Worm (Caenorhabditis elegans) whole organism, L3 larva: ENCODE measurements around the gene nspb-4.

Experiments used
- R02D3.7 ChIP-seq: fragments of 150-350 bp; optimal IDR thresholded peaks from 2 replicates; lab custom pipeline; 2014; ENCODE audit warnings: missing biosample characterization, missing genetic modification characterization
- ZK546.5 ChIP-seq: sonication (generic microtip); optimal IDR thresholded peaks from 2 replicates; lab custom pipeline; 2017; ENCODE audit warnings: missing biosample characterization, missing genetic modification characterization
- aly-2 ChIP-seq: fragments of 150-350 bp; optimal IDR thresholded peaks from 2 replicates; lab custom pipeline; 2014; ENCODE audit warnings: missing biosample characterization, missing genetic modification characterization
- ceh-16 ChIP-seq: sonication (generic microtip); optimal IDR thresholded peaks from 2 replicates; lab custom pipeline; 2017; ENCODE audit warnings: missing biosample characterization, missing genetic modification characterization
- ceh-28 ChIP-seq: fragments of 150-350 bp; optimal IDR thresholded peaks from 2 replicates; lab custom pipeline; 2014; ENCODE audit warnings: missing biosample characterization, missing genetic modification reagents, missing genetic modification characterization
- ceh-82 ChIP-seq: fragments of 150-350 bp; optimal IDR thresholded peaks from 2 replicates; lab custom pipeline; 2014; ENCODE audit warnings: missing biosample characterization, missing genetic modification characterization
- ceh-9 ChIP-seq: sonication (generic microtip); optimal IDR thresholded peaks from 2 replicates; lab custom pipeline; 2018; ENCODE audit warnings: missing biosample characterization, missing genetic modification characterization
- daf-12 ChIP-seq: fragments of 150-350 bp; optimal IDR thresholded peaks from 2 replicates; lab custom pipeline; 2014; ENCODE audit warnings: missing biosample characterization, missing genetic modification reagents, missing genetic modification characterization
- egl-27 ChIP-seq: sonication (generic microtip); optimal IDR thresholded peaks from 4 replicates; lab custom pipeline; 2017; ENCODE audit warnings: missing biosample characterization, missing genetic modification reagents, missing genetic modification characterization
- egl-5 ChIP-seq: fragments of 150-350 bp; optimal IDR thresholded peaks from 2 replicates; lab custom pipeline; 2017; ENCODE audit warnings: missing biosample characterization, missing genetic modification reagents, missing genetic modification characterization, inconsistent platforms
- elt-1 ChIP-seq: fragments of 150-350 bp; optimal IDR thresholded peaks from 2 replicates; lab custom pipeline; 2014; ENCODE audit warnings: missing biosample characterization, missing genetic modification characterization
- elt-2 ChIP-seq: sonication (generic microtip); optimal IDR thresholded peaks from 2 replicates; lab custom pipeline; 2016; ENCODE audit warnings: missing genetic modification reagents, mild to moderate bottlenecking, missing genetic modification characterization, missing compliant biosample characterization
- elt-3 ChIP-seq, 3 experiments: fragments of 150-350 bp in 1 of 3; sonication (generic microtip) in 2 of 3; optimal IDR thresholded peaks; 2 replicates in 2 of 3; 4 replicates in 1 of 3; lab custom pipeline; 2014 to 2017; ENCODE audit warnings: missing biosample characterization in 3 of 3, missing genetic modification characterization in 3 of 3
- eor-1 ChIP-seq, 2 experiments: fragments of 150-350 bp; optimal IDR thresholded peaks; 2 replicates each; lab custom pipeline; 2014 to 2018; ENCODE audit warnings: missing biosample characterization in 2 of 2, missing genetic modification characterization in 2 of 2
- fkh-10 ChIP-seq: sonication (generic microtip); optimal IDR thresholded peaks from 2 replicates; lab custom pipeline; 2017; ENCODE audit warnings: missing biosample characterization, missing genetic modification reagents, missing genetic modification characterization
- fkh-2 ChIP-seq: fragments of 150-350 bp; optimal IDR thresholded peaks from 2 replicates; lab custom pipeline; 2014; ENCODE audit warnings: missing biosample characterization, missing genetic modification reagents, missing genetic modification characterization
- fos-1 ChIP-seq: fragments of 150-350 bp; optimal IDR thresholded peaks from 2 replicates; lab custom pipeline; 2014; ENCODE audit warnings: missing biosample characterization, missing genetic modification characterization
- jun-1 ChIP-seq: fragments of 150-350 bp; optimal IDR thresholded peaks from 2 replicates; lab custom pipeline; 2014; ENCODE audit warnings: missing biosample characterization, missing genetic modification reagents, missing genetic modification characterization
- lin-15B ChIP-seq: fragments of 150-350 bp; optimal IDR thresholded peaks from 2 replicates; lab custom pipeline; 2014; ENCODE audit warnings: missing biosample characterization, missing genetic modification characterization
- lin-39 ChIP-seq: fragments of 150-350 bp; optimal IDR thresholded peaks from 2 replicates; lab custom pipeline; 2018; ENCODE audit warnings: missing biosample characterization, missing genetic modification reagents, missing genetic modification characterization
- lsy-12 ChIP-seq: sonication (generic microtip); optimal IDR thresholded peaks from 2 replicates; lab custom pipeline; 2016; ENCODE audit warnings: mild to moderate bottlenecking, missing genetic modification characterization, missing compliant biosample characterization
- mdl-1 ChIP-seq: fragments of 150-350 bp; optimal IDR thresholded peaks from 2 replicates; lab custom pipeline; 2014; ENCODE audit warnings: missing biosample characterization, missing genetic modification characterization
- mml-1 ChIP-seq: fragments of 150-350 bp; sonication (generic microtip); optimal IDR thresholded peaks from 3 replicates; lab custom pipeline; 2014; ENCODE audit warnings: missing biosample characterization, missing genetic modification characterization
- nhr-11 ChIP-seq: fragments of 150-350 bp; optimal IDR thresholded peaks from 2 replicates; lab custom pipeline; 2014; ENCODE audit warnings: missing biosample characterization, missing genetic modification characterization
- nhr-12 ChIP-seq: fragments of 150-350 bp; optimal IDR thresholded peaks from 2 replicates; lab custom pipeline; 2014; ENCODE audit warnings: missing biosample characterization, missing genetic modification characterization
- nhr-23 ChIP-seq: fragments of 150-350 bp; optimal IDR thresholded peaks from 2 replicates; lab custom pipeline; 2014; ENCODE audit warnings: missing biosample characterization, missing genetic modification reagents, missing genetic modification characterization
- nhr-28 ChIP-seq: fragments of 150-350 bp; optimal IDR thresholded peaks from 2 replicates; lab custom pipeline; 2014; ENCODE audit warnings: missing biosample characterization, missing genetic modification characterization
- nhr-43 ChIP-seq: sonication (generic microtip); optimal IDR thresholded peaks from 2 replicates; lab custom pipeline; 2016; ENCODE audit warnings: mild to moderate bottlenecking, missing genetic modification characterization, missing compliant biosample characterization; ENCODE audit not compliant: poor library complexity, severe bottlenecking
- nhr-67 ChIP-seq: fragments of 150-350 bp; optimal IDR thresholded peaks from 2 replicates; lab custom pipeline; 2014; ENCODE audit warnings: missing biosample characterization, missing genetic modification characterization
- nhr-76 ChIP-seq: fragments of 150-350 bp; sonication (generic microtip); optimal IDR thresholded peaks from 5 replicates; lab custom pipeline; 2014; ENCODE audit warnings: missing biosample characterization, missing genetic modification characterization
- nhr-77 ChIP-seq: fragments of 150-350 bp; optimal IDR thresholded peaks from 2 replicates; lab custom pipeline; 2014; ENCODE audit warnings: missing biosample characterization, missing genetic modification characterization
- pha-4 ChIP-seq: fragments of 150-350 bp; optimal IDR thresholded peaks from 2 replicates; lab custom pipeline; 2014; ENCODE audit warnings: missing biosample characterization, missing genetic modification reagents, missing genetic modification characterization
- sea-2 ChIP-seq: fragments of 150-350 bp; sonication (generic microtip); optimal IDR thresholded peaks from 4 replicates; lab custom pipeline; 2014; ENCODE audit warnings: missing biosample characterization, missing genetic modification reagents, missing genetic modification characterization
- skn-1 ChIP-seq: fragments of 150-350 bp; optimal IDR thresholded peaks from 2 replicates; lab custom pipeline; 2014; ENCODE audit warnings: missing biosample characterization, missing genetic modification characterization
- tbx-2 ChIP-seq: sonication (generic microtip); optimal IDR thresholded peaks from 2 replicates; lab custom pipeline; 2016; ENCODE audit warnings: mild to moderate bottlenecking, missing genetic modification characterization, missing compliant biosample characterization
- unc-39 ChIP-seq: sonication (generic microtip); optimal IDR thresholded peaks from 4 replicates; lab custom pipeline; 2017; ENCODE audit warnings: missing biosample characterization, missing genetic modification characterization
- unc-62 ChIP-seq: fragments of 150-350 bp; sonication (generic microtip); optimal IDR thresholded peaks from 4 replicates; lab custom pipeline; 2014; ENCODE audit warnings: missing biosample characterization, missing genetic modification reagents, missing genetic modification characterization
- zag-1 ChIP-seq: fragments of 150-350 bp; optimal IDR thresholded peaks from 2 replicates; lab custom pipeline; 2014; ENCODE audit warnings: missing biosample characterization, missing genetic modification characterization
- ztf-11 ChIP-seq: fragments of 150-350 bp; optimal IDR thresholded peaks from 2 replicates; lab custom pipeline; 2014; ENCODE audit warnings: missing biosample characterization, missing genetic modification characterization
- ztf-4 ChIP-seq: fragments of 150-350 bp; optimal IDR thresholded peaks from 2 replicates; lab custom pipeline; 2014; ENCODE audit warnings: missing biosample characterization, missing genetic modification characterization

The nspb-4 gene

DNA sequence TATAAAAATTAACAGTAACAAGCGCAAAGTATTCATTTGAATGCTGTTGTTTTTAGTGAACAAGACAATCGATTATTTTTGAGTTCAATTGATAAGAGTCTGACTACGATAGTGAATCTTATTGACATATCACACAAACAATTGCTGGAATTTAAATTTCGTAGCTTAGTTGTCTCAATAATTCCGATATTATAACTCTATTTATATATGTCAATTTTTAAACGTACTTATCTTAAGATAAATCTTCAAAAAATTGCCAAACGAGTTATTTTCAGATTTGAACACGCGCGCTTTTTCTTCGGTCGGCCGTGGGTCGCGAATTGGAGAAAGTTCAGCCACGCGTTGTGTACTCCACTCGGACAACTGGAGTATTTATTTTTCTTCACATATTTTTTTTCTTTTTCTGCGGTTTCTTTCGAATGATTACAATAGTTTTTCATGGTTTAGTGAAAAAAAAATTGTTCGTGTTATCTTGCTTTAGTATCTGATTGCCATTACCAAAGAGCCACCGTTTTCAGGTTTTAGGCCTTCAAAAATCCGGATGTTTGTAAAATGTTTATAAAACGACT is 33.8 kb downstream of the nspb-4 start, which contains the start of the genes cest-5.1 and C01B10.9 (continued):
- no peak for TF ChIP-seq aly-2
- TF ChIP-seq nhr-76 (tag; lab: Kevin White, UChicago) = no peak
- TF ChIP-seq ceh-82 (tag; lab: Kevin White, UChicago) = no peak
- no peak for TF ChIP-seq nhr-11 (tag; lab: Kevin White, UChicago)
- TF ChIP-seq ceh-9 = no peak
- no peak for TF ChIP-seq nhr-12 (tag; lab: Kevin White, UChicago)
- TF ChIP-seq elt-3 (tag; optimal IDR thresholded peaks at IDR 0.05; lab: Kevin White, UChicago) = no peak
- TF ChIP-seq nhr-23 (tag; lab: Kevin White, UChicago) = no peak
- no peak for TF ChIP-seq lin-39

DNA sequence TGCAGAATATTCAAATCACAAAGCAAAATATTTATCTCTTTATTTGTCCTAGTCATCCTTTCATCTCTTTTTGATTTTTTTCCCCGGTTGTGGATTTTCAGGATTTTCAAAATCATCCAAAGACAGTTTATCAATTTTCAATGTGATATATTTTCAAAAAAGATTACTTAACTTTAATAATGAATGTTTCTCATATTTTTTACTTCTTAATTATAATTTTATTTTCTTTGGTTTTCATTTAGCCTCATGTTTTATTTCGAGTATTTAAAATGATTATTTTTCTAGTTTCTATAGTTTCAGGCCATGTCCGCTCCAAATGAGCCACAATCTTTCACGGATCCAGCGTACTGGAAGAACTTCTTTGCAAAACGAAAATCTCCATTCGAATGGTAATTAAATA is 36.8 kb downstream of the nspb-4 start, which contains the start of gene metl-13:
Gene metl-13, plus strand, starts transcription at position 301 of the 400 bp plus-strand sequence.
- TF ChIP-seq unc-39 (tag; lab: Kevin White, UChicago) = no peak
- no peak for TF ChIP-seq lin-15B (tag; lab: Kevin White, UChicago)
- no peak for TF ChIP-seq nhr-28 (tag; lab: Kevin White, UChicago)

DNA sequence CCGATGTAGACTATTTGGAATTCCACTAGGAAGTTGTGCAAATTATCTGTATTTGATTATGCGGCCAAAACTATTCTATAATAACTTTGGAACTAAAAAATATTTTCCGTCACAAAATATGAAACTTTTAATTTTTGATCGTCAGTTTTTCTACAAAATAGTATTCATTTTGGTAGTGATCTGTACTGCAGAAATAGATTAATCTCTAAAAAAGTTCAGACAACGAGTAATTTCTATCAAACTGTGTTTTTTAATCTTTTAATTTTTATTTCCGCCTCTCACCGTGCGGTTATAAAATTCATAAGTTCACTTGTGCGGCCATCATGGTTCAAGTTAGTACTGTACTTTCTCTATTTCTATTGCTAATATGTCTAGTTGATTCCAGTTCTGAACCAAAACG is 40.2 kb downstream of the nspb-4 start, which contains the start of gene C01B10.7:
Gene C01B10.7, plus strand, starts transcription at position 301 of the 400 bp plus-strand sequence.
- TF ChIP-seq ztf-4 (tag; lab: Kevin White, UChicago) (no peak), egl-5 (tag; lab: Kevin White, UChicago) (no peak), ZK546.5 (tag; lab: Kevin White, UChicago) (no peak), nhr-43 (tag; lab: Kevin White, UChicago) (no peak), R02D3.7 (tag; lab: Kevin White, UChicago) (no peak), lsy-12 (tag; lab: Kevin White, UChicago) (no peak), zag-1 (no peak), elt-1 (tag; lab: Kevin White, UChicago) (no peak), unc-62 (no peak), sea-2 (GFP tag; lab: Kevin White, UChicago) (no peak), ceh-82 (tag; lab: Kevin White, UChicago) (no peak), mml-1 (tag; lab: Kevin White, UChicago) (no peak)

DNA sequence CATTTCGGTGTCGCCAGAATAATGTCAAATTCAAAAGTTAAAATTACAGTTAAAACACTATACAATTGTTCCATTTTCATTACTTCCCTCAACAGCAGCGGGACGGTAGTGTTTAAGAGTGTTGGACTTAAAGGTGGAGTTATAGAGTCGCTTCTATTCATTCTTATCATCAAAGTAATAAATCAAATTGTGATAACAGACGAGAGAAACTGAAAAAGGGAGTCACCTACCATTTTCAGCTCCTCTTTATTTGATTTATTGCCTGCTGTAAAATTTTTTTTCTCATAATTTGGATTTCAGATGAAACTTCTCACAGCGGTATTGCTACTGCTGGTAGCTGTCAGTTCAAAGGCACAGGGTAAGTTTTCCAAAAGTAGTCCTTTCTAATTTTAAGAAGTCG is 41.9 kb downstream of the nspb-4 start, which contains the start of gene C01B10.6:
Gene C01B10.6, plus strand, starts transcription at position 301 of the 400 bp plus-strand sequence.
- no peak for TF ChIP-seq jun-1 (tag; lab: Kevin White, UChicago)
- TF ChIP-seq ceh-16 (tag; lab: Kevin White, UChicago) = no peak
- no peak for TF ChIP-seq egl-5 (tag; lab: Kevin White, UChicago)
- no peak for TF ChIP-seq mdl-1 (tag; lab: Kevin White, UChicago)
- TF ChIP-seq nhr-77 (tag; lab: Kevin White, UChicago) = no peak
- peak; percentile 38 for TF ChIP-seq elt-2 (tag; lab: Kevin White, UChicago)
- no peak for TF ChIP-seq ZK546.5 (tag; lab: Kevin White, UChicago)

DNA sequence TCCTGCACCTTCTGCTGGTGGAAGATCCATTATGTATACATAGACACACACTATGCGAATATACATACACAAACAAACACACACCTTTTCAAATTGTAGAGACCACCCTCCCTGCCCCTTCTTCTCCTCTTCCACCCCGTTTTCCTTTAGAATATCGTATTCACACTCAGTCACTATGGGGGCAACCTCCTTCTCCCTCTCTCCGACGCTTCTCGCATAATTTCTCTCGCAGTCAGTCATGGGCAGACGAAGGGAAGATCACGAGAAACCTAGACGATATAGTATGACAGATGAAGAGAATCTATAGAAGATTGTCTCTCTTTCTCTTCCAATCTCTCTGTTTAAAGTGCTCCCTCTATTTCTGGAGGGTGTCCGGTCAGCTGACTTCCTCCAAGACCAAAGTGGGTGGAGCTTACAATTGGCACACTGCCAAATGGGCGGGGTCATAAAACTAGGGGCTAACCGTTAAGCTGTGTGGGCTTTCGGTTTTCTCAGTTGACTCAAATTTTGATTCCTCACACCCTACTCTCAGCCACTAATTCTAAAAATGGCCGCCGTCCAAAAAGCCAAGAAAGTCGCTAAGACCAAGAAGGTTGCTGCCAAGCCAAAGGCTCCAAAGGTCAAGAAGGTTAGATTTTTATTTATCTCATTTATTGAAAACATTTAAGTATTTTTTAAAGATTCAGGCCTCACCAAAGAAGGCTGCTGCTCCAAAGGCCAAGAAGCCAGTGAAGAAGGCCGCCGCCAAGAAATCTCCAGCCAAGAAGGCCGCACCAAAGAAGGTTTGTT is 48.0 kb downstream of the nspb-4 start, which contains the start of gene hil-7:
Gene hil-7, plus strand, starts transcription at position 446 of the 789 bp plus-strand sequence.
- TF ChIP-seq R02D3.7 (tag; lab: Kevin White, UChicago) (no peak), mdl-1 (tag; lab: Kevin White, UChicago) (no peak), ceh-82 (tag; lab: Kevin White, UChicago) (no peak), nhr-77 (tag; lab: Kevin White, UChicago) (no peak), ztf-4 (tag; lab: Kevin White, UChicago) (no peak), ceh-9 (no peak), nhr-43 (tag; lab: Kevin White, UChicago) (no peak), nhr-76 (tag; lab: Kevin White, UChicago) (no peak), skn-1 (tag; lab: Kevin White, UChicago) (no peak), pha-4 (tag; lab: Kevin White, UChicago) (peak; percentile 25), tbx-2 (tag; lab: Kevin White, UChicago) (no peak), ztf-11 (tag; lab: Kevin White, UChicago) (no peak), nhr-12 (tag; lab: Kevin White, UChicago) (no peak), fkh-2 (tag; lab: Kevin White, UChicago) (no peak), eor-1 (tag; optimal IDR thresholded peaks at IDR 0.05; lab: Kevin White, UChicago) (no peak), nhr-28 (tag; lab: Kevin White, UChicago) (no peak), lin-15B (tag; lab: Kevin White, UChicago) (peak; percentile 3), egl-27 (no peak), elt-3 (tag; optimal IDR thresholded peaks at IDR 0.05; lab: Kevin White, UChicago) (no peak), fkh-10 (GFP tag; lab: Kevin White, UChicago) (no peak), aly-2 (no peak), daf-12 (no peak), ceh-28 (tag; lab: Kevin White, UChicago) (no peak), fos-1 (tag; lab: Kevin White, UChicago) (no peak), egl-5 (tag; lab: Kevin White, UChicago) (no peak), zag-1 (no peak), elt-1 (tag; lab: Kevin White, UChicago) (no peak), elt-2 (tag; lab: Kevin White, UChicago) (peak; percentile 30), nhr-67 (tag; lab: Kevin White, UChicago) (no peak)
